Worm (Caenorhabditis elegans): ENCODE results near the gene lec-6.

DNA sequence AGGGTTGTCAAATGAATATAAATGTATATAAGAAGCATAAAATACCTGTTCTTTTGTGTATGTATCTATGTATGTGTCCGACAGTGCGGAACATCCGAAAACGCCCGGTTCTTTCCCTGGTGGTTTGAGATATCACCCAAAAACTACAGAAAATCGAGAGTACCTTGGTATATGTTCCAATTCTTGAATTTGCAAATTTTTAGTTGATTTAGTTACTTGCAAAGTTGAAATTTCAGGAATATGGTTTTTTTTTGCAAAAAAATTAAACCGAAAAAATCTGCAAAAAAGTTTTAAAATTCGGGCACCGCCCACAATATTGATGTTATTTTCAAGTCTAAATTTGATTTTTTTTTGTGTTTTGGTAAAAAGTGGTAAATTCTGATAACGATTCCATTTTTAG lies 17.3 kb upstream of the lec-6 start, which contains the start of gene T19C3.2:
- TF ChIP-seq ama-1 (optimal IDR thresholded peaks at IDR 0.05) (no peak), daf-12 (tag; optimal IDR thresholded peaks at IDR 0.05) (no peak), ztf-4 (tag; optimal IDR thresholded peaks at IDR 0.05) (no peak), nhr-77 (tag; optimal IDR thresholded peaks at IDR 0.05) (no peak), ztf-11 (tag; optimal IDR thresholded peaks at IDR 0.05) (no peak), eor-1 (tag; optimal IDR thresholded peaks at IDR 0.05) (no peak), fkh-10 (GFP tag; optimal IDR thresholded peaks at IDR 0.05) (no peak), sea-2 (GFP tag; optimal IDR thresholded peaks at IDR 0.05) (no peak), ZK546.5 (tag; optimal IDR thresholded peaks at IDR 0.05) (no peak), nhr-28 (tag; optimal IDR thresholded peaks at IDR 0.05) (no peak)

Data from whole organism, L3 larva.